Worm (Caenorhabditis elegans) whole organism, young adult: ENCODE measurements around the gene F48G7.13.

Experiments
- Y95B8A.8 ChIP-seq: fragments of 200-800 bp; sonication (Bioruptor generic); IDR thresholded peaks from 2 replicates; pipeline ENCODE4 v1.3.6; 2022; ENCODE audit warnings: missing genetic modification reagents, missing genetic modification characterization, missing compliant biosample characterization
- atf-7 ChIP-seq: sonication (generic microtip); optimal IDR thresholded peaks from 2 replicates; lab custom pipeline; 2017; ENCODE audit warnings: mild to moderate bottlenecking, missing genetic modification characterization, missing compliant biosample characterization
- ceh-91 ChIP-seq: fragments of 200-800 bp; sonication (Bioruptor generic); IDR thresholded peaks from 2 replicates; pipeline ENCODE4 v1.3.6; 2022; ENCODE audit warnings: missing genetic modification reagents, missing genetic modification characterization, missing compliant biosample characterization
- chd-7 ChIP-seq: sonication (generic microtip); optimal IDR thresholded peaks from 2 replicates; lab custom pipeline; 2016; ENCODE audit warnings: mild to moderate bottlenecking, missing genetic modification characterization, moderate library complexity, missing compliant biosample characterization
- let-526 ChIP-seq: fragments of 200-800 bp; sonication (Bioruptor generic); IDR thresholded peaks from 2 replicates; pipeline ENCODE4 v1.3.6; 2022; ENCODE audit warnings: missing genetic modification reagents, missing genetic modification characterization, missing compliant biosample characterization
- nhr-179 ChIP-seq: sonication (generic microtip); optimal IDR thresholded peaks from 2 replicates; lab custom pipeline; 2016; ENCODE audit warnings: mild to moderate bottlenecking, missing genetic modification characterization, missing compliant biosample characterization
- nhr-90 ChIP-seq: sonication (generic microtip); optimal IDR thresholded peaks from 2 replicates; lab custom pipeline; 2016; ENCODE audit warnings: missing genotype, mild to moderate bottlenecking, missing genetic modification characterization, missing compliant biosample characterization
- pha-4 ChIP-seq: fragments of 150-350 bp; sonication (generic microtip); optimal IDR thresholded peaks from 2 replicates; lab custom pipeline; 2014; ENCODE audit warnings: missing biosample characterization, missing genetic modification reagents, missing genetic modification characterization
- ztf-6 ChIP-seq: fragments of 200-800 bp; sonication (Bioruptor generic); IDR thresholded peaks from 2 replicates; pipeline ENCODE4 v1.3.6; 2022; ENCODE audit warnings: missing genetic modification reagents, missing genetic modification characterization, missing compliant biosample characterization

- no peak for TF ChIP-seq let-526
- TF ChIP-seq chd-7, result no peak
- no peak for TF ChIP-seq atf-7 (tag; lab: Kevin White, UChicago)
- no peak for TF ChIP-seq Y95B8A.8
- no peak for TF ChIP-seq pha-4 (tag; lab: Kevin White, UChicago)
- TF ChIP-seq ceh-91, result no peak
- TF ChIP-seq nhr-90 (tag; lab: Kevin White, UChicago), result no peak
- no peak for TF ChIP-seq nhr-179 (tag; lab: Kevin White, UChicago)
- TF ChIP-seq ztf-6 (GFP tag; lab: Robert Waterston, UW), result no peak
Measured at ce11 chrV:587818-588217, 27.6 kb upstream of the F48G7.13 start, which contains the start of gene K06H6.1.
